Fruit fly (Drosophila melanogaster): ENCODE results near the gene phol.

dm6 chr3L:9430608-9430952 is 25.5 kb downstream of the phol start:
- TF ChIP-seq CTCF (optimal IDR thresholded peaks at IDR 0.05) (no peak), CG8478 (optimal IDR thresholded peaks at IDR 0.05) (no peak)

All from S2 (cell line).